Worm (Caenorhabditis elegans) whole organism, L3 larva: ENCODE results near the gene F17C11.4.

Experiments used
- ama-1 ChIP-seq: fragments of 150-350 bp; optimal IDR thresholded peaks from 2 replicates; lab custom pipeline; 2018
- nhr-11 ChIP-seq: fragments of 150-350 bp; optimal IDR thresholded peaks from 2 replicates; lab custom pipeline; 2014; ENCODE audit warnings: missing biosample characterization, missing genetic modification characterization

DNA sequence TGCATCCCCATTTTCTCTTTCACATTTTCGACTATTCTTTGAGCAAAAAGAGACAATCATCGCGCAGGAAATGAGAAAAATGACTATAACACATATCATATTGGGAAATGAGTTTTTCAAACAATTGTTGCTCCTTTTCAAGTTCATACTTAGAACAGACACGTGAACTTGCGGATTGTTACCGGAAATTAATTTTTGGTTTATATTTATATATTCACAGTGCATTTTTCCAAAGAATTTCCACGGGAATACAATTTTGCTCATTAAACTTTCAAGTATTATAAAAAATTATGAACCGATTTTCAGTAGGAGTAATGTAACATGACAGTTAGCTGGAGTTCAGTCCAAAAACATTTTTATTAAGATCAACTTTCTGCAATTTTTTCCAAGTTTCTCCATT is 28.4 kb upstream of the F17C11.4 start, which contains the start of gene F58B4.7:
- TF ChIP-seq ama-1 (lab: Kevin White, UChicago): no peak
- no peak for TF ChIP-seq nhr-11 (tag; lab: Kevin White, UChicago)
